Fruit fly (Drosophila melanogaster) Kc167 (cell line): Measurements from ENCODE around the gene bun.

Experiments
- Sin3A ChIP-seq: fragments of >200 bp; optimal IDR thresholded peaks from 2 replicates; lab custom pipeline; 2018; ENCODE audit warnings: missing external identifiers
- h ChIP-seq: fragments of >200 bp; optimal IDR thresholded peaks from 3 replicates; lab custom pipeline; 2018; ENCODE audit warnings: missing external identifiers
- insv ChIP-seq: fragments of >200 bp; optimal IDR thresholded peaks from 3 replicates; lab custom pipeline; 2018; ENCODE audit warnings: missing external identifiers
- psq ChIP-seq: fragments of >200 bp; optimal IDR thresholded peaks from 2 replicates; lab custom pipeline; 2017; ENCODE audit warnings: missing external identifiers

dm6 chr2L:12520254-12520653 is 26.2 kb downstream of the bun start:
- TF ChIP-seq insv (lab: Kevin White, UChicago), result no peak
- TF ChIP-seq h (lab: Kevin White, UChicago), result no peak
- TF ChIP-seq psq (lab: Kevin White, UChicago), result no peak
- no peak for TF ChIP-seq Sin3A (lab: Kevin White, UChicago)
